Fruit fly (Drosophila melanogaster) Kc167 (cell line): ENCODE results near the gene lin-28.

Source experiments
- Myc ChIP-seq: fragments of >200 bp; optimal IDR thresholded peaks from 2 replicates; lab custom pipeline; 2017; ENCODE audit warnings: missing external identifiers
- Sin3A ChIP-seq: fragments of >200 bp; optimal IDR thresholded peaks from 2 replicates; lab custom pipeline; 2018; ENCODE audit warnings: missing external identifiers
- h ChIP-seq: fragments of >200 bp; optimal IDR thresholded peaks from 3 replicates; lab custom pipeline; 2018; ENCODE audit warnings: missing external identifiers
- insv ChIP-seq: fragments of >200 bp; optimal IDR thresholded peaks from 3 replicates; lab custom pipeline; 2018; ENCODE audit warnings: missing external identifiers
- psq ChIP-seq: fragments of >200 bp; optimal IDR thresholded peaks from 2 replicates; lab custom pipeline; 2017; ENCODE audit warnings: missing external identifiers
- ttk ChIP-seq: sonication (Bioruptor generic); optimal IDR thresholded peaks from 2 replicates; lab custom pipeline; 2017; ENCODE audit warnings: missing external identifiers

lin-28 gene

DNA sequence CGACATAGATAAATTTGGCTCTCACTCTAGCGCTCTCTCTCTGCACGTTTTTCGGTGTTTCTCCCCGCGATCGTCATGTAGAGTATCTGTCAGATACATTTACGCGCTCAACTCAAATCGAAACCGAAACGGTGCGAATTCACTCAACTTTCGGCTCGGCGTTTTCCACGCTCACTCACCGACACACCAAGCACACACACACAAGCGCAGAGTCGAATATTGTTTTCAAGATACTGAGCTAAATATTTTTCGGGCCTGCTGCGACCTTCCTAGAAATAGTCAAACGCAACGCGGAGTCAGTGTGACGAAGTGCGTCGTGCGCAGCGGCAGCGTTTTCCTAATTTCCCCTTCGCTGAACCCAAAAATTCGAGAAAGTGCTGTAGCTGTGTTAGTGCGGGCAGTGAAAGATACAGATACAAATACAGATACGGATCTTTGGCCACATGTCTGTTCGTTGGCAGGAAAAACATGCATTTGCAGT is at the start of gene lin-28:
Gene lin-28, plus strand, starts transcription at position 279 of the 481 bp plus-strand sequence.
- no peak for TF ChIP-seq Myc (lab: Kevin White, UChicago)
- TF ChIP-seq Sin3A (lab: Kevin White, UChicago): no peak
- TF ChIP-seq ttk: no peak
- no peak for TF ChIP-seq psq (lab: Kevin White, UChicago)
- TF ChIP-seq h (lab: Kevin White, UChicago): no peak
- TF ChIP-seq insv (lab: Kevin White, UChicago): no peak

DNA sequence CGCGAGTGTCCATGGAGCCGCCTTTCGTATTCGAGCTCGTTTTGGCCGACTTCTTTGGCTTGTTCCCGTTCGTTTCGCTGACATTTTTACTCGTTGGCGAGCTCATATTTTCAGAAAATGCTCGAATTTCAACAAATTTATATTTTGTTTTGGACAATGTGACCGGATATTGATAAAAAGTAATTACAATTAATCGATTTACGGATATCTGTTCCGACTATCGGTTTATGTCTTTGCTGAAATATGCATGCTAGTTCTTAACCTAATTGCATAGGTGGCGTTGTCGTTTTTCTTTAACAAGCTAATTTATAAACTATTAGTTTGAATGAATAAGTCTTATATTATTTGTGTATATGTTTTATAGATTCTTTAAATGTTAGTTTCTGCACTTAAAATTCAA is 46.4 kb upstream of the lin-28 start, which contains the start of gene Eaf6:
Gene Eaf6, minus strand, starts transcription at position 173 of the 400 bp plus-strand sequence.
- TF ChIP-seq Myc (lab: Kevin White, UChicago): no peak
- no peak for TF ChIP-seq psq (lab: Kevin White, UChicago)

DNA sequence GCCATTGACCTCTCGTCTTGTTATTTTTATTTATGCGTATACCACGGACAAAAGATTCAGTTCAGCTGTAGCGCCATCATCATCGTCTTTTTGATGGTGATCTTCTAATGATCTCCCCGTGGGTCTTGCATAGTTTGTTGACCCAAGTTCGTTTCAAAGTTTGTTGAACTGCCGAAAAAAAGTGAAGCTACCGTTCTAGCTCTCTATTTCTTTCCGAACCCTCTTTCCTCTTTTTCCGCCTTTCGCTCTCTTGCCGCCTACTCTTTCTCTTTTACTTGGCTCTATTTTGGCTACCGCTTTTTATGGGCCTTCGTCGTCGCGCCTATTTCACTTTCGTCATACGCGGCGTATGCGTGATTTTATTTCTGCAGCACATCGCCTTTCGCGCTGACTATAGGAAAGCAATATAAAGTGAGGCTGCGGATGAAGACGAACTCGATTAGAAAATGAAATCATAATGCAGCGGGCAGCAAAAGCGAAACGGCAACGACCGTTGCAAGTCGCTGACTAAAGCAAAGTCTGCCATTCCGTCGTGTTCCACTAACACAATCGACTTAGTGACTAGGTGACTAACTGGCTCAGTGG is 45.6 kb upstream of the lin-28 start:
- TF ChIP-seq ttk (no peak), Sin3A (lab: Kevin White, UChicago) (no peak), psq (lab: Kevin White, UChicago) (no peak), insv (lab: Kevin White, UChicago) (no peak), h (lab: Kevin White, UChicago) (no peak), Myc (lab: Kevin White, UChicago) (no peak)

DNA sequence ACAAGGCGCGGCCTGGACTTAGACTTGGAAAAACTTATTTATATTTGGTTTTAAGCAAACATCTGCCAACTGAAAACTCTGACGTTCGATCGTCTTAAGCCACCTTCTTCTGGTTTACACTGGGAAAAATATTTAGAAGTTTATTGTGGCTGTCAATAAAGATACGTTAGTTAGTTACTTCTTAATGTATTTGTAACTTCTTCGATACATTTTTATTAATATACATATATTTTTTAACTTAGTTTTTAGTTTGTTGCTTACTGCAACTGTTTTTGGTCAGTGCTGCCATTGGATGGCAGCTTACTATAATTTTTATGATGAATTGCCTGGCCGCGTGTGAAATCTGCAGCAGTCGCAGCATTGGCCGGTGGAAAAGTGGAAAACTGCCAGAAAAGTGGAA is 45.0 kb upstream of the lin-28 start:
- no peak for TF ChIP-seq psq (lab: Kevin White, UChicago)
- no peak for TF ChIP-seq Sin3A (lab: Kevin White, UChicago)
- TF ChIP-seq h (lab: Kevin White, UChicago): no peak
- no peak for TF ChIP-seq Myc (lab: Kevin White, UChicago)

DNA sequence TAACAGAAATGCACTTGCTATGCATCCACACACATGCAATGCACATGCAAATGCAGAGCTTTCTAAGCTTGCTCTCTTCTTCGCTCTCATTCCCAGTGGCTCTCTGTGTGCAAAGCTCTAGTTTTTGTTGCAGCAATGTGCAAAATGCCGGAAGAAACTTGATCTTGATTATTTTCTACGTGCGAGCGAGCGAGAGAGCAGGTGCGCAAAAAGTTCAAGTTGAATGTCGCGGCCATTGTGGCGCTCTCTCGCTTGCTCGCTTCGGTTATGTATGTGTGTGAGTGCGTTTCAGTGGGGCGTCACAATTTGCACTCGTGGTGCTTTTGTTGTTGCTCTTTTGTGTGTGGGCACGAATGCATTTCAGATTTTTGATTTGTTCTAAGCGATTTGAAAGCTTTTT is 43.9 kb upstream of the lin-28 start:
- TF ChIP-seq h (lab: Kevin White, UChicago) (no peak), Myc (lab: Kevin White, UChicago) (no peak), ttk (no peak), Sin3A (lab: Kevin White, UChicago) (no peak), psq (lab: Kevin White, UChicago) (no peak), insv (lab: Kevin White, UChicago) (no peak)

DNA sequence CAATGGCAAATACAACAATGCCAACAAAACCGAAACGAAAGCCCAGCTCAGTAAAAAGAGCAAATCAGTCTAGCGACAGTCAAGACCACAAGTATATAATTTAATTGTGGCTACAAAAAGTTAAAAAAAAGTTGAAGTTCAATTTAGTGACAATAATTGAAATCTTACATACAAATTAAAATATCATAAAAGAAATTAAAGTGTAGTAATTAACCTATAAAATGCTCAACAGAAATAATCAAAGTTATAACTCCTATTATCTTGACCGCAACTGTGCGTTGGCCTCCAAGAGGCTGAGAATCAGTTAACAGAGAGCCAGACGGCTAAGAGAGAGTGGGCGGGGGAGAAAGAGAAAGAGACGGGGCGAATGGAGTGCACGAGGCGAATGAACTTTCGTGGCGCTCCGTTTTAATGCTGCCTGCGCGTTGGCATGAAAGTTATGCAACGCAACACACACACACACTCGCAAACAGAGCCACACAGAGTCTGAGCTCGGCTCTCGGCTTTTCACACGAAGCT is 42.7 kb upstream of the lin-28 start:
- TF ChIP-seq insv (lab: Kevin White, UChicago) (no peak), psq (lab: Kevin White, UChicago) (no peak), Sin3A (lab: Kevin White, UChicago) (no peak), h (lab: Kevin White, UChicago) (no peak)

DNA sequence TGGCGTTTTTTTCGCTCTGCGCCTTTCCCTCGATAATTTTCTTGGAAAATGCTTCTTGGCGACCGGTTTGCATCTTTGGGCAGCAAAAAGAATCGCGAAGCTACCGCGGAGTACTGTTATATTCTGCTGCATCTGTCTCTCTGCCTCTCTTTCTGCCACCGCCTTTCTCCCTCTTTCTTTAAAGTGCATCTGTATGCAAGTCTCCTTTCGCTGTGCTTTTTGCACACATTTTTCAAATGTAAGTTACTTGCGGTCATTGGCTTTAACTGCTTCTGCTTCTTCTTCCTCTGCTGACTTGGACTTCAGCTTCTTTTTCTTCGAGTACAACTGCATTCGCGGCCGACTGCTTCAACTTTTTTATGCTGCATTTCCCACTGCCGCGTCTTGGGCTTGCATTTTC is 38.7 kb upstream of the lin-28 start:
- TF ChIP-seq psq (lab: Kevin White, UChicago) (no peak), insv (lab: Kevin White, UChicago) (no peak), Myc (lab: Kevin White, UChicago) (no peak), h (lab: Kevin White, UChicago) (no peak), Sin3A (lab: Kevin White, UChicago) (no peak), ttk (no peak)

DNA sequence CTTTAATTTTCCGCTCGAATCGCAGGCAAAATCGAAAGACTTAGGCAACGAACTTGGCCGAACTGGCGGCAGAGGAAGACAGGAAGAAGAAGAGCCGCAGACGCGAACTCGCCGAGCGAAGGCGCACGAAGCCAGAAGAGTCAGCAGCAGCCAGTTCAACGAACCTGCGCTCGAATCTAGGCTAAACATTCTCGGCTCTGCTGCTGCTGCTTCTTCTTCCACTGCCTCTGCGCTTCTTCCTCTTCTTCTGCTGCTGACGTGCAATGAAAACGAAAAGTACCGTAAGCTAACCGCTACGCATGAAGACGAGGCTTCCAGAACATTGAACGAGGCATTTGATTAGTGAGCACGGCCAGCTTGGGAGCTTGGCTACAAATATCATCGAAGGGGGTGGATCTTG is 38.0 kb upstream of the lin-28 start:
- TF ChIP-seq h (lab: Kevin White, UChicago) (no peak), psq (lab: Kevin White, UChicago) (no peak), ttk (no peak), Myc (lab: Kevin White, UChicago) (no peak), Sin3A (lab: Kevin White, UChicago) (no peak)

DNA sequence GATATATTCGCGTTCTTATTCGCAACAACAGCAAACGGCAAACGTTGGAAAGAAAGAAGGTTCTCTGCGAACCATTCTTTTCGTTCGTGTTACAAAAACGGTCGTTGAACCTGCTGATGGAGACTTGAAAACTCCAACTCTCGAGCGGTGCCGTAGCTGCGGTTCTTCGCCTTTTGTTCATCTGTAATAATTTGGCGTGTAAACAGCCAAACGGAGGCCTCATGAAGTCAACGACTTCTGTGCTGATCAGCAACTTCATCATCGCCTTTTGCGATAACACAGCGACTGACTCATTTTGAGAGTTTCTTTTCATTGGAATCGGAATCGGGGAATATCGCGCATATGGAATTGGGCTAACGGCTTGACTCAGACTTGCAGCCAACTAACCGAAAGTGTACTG is 37.1 kb upstream of the lin-28 start:
- TF ChIP-seq h (lab: Kevin White, UChicago): no peak
- no peak for TF ChIP-seq Sin3A (lab: Kevin White, UChicago)
- TF ChIP-seq insv (lab: Kevin White, UChicago): no peak
- no peak for TF ChIP-seq psq (lab: Kevin White, UChicago)
- TF ChIP-seq Myc (lab: Kevin White, UChicago): no peak

DNA sequence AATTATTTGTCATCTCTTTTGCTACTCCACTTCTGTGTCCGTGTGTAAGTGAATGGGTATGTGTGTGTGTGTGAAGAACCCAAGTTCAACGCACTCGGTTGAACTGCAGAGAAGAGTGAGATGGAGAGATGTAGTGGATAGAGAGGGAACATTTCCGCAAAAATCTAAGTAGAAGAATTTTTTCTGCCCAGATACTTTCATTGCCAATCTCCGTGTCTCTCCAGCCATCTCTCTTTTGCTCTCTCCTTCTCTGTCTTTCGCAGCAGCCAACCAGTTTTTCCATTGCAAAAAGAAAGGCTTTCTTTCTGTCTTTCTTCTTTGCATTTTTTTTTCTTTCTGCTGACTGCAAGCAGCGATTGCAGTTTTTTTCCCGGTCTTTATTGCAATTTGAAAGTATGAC is 35.8 kb upstream of the lin-28 start:
- TF ChIP-seq Myc (lab: Kevin White, UChicago) (no peak), Sin3A (lab: Kevin White, UChicago) (no peak), psq (lab: Kevin White, UChicago) (no peak), ttk (no peak), insv (lab: Kevin White, UChicago) (no peak)

DNA sequence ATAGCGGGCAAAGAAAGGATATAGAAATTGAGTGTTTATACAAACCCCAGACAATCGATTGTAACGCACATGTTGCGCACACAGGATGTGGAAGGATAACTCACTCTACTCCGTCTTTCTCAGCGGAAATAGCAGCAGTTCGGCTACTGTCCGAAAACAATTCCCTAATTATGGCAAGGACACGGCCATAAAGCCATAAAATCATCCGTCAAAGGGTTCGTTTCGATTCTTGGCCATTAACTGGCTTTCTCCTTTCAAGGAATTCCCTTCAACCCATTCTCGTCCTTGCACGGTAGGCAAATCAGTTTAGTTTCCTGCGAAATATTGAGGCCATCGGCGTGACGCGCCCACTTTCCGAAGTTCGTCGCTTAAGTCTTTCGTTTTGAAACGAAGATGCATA is 33.0 kb upstream of the lin-28 start:
- TF ChIP-seq psq (lab: Kevin White, UChicago) (no peak), Sin3A (lab: Kevin White, UChicago) (no peak), h (lab: Kevin White, UChicago) (no peak), Myc (lab: Kevin White, UChicago) (no peak), insv (lab: Kevin White, UChicago) (no peak), ttk (no peak)

DNA sequence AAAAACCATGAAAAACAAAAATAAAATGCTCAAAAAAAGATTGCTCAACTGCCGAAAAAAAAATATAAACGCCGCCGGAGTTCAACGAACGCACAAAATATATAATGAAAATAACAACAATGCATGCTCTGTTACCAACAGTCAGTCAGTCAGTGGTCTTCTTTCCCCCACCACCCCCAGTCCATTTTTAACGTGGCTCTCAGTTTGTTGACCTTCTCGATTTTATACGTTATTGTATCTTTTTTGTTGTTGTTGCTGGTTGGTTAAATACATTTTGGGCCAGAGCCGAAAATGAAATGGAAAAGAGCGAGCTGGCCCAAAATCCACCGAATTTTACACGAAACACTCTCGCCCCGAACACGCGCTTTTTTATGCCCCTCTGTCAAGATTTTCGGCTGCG is 32.6 kb upstream of the lin-28 start:
- no peak for TF ChIP-seq insv (lab: Kevin White, UChicago)

DNA sequence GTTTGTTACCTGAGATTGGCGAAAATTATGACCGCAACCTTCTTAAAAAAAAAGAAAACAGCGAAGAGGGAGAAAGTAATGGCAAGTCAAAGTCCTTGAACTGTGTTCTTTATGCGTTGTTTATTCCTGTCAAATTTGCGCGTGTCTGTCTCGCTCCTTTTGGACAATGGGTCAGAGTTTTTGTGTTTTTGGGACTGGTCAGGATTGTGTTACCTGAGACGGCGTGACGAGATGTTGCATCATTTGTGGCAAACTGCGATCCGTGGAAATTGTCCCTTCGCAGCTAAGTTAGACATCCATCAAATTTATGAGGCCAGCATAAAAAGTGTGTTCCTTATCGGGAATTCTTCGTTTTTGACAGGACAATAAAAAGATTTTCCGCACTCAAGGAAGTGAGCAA is 31.2 kb upstream of the lin-28 start:
- TF ChIP-seq ttk (no peak), psq (lab: Kevin White, UChicago) (no peak), insv (lab: Kevin White, UChicago) (no peak), h (lab: Kevin White, UChicago) (no peak), Myc (lab: Kevin White, UChicago) (no peak), Sin3A (lab: Kevin White, UChicago) (no peak)
